Worm (Caenorhabditis elegans) whole organism, early embryonic: ENCODE results near the gene C08F11.12.
"Not testable (repeated sequence)": the region's sequence is repeated elsewhere in the genome, so short reads cannot be mapped to it uniquely, and the experiment has no call there.

ENCODE experiments used
- B0310.2 ChIP-seq: sonication (generic microtip); optimal IDR thresholded peaks from 2 replicates; lab custom pipeline; 2016; ENCODE audit warnings: mild to moderate bottlenecking, missing genetic modification characterization, missing compliant biosample characterization
- F13C5.2 ChIP-seq: sonication (generic microtip); optimal IDR thresholded peaks from 2 replicates; lab custom pipeline; 2017; ENCODE audit warnings: mild to moderate bottlenecking, missing genetic modification characterization, inconsistent platforms, missing compliant biosample characterization
- aly-1 ChIP-seq: sonication (generic microtip); optimal IDR thresholded peaks from 2 replicates; lab custom pipeline; 2016; ENCODE audit warnings: missing genetic modification characterization, missing compliant biosample characterization
- ama-1 ChIP-seq: fragments of 150-350 bp; optimal IDR thresholded peaks from 2 replicates; lab custom pipeline; 2014
- ceh-13 ChIP-seq: fragments of 200-800 bp; sonication (Bioruptor generic); optimal IDR thresholded peaks from 2 replicates; lab custom pipeline; 2018; ENCODE audit warnings: mild to moderate bottlenecking, missing genetic modification characterization, missing compliant biosample characterization
- ceh-36 ChIP-seq: sonication (generic microtip); optimal IDR thresholded peaks from 2 replicates; lab custom pipeline; 2016; ENCODE audit warnings: missing genetic modification characterization, inconsistent platforms, missing compliant biosample characterization
- ets-7 ChIP-seq: sonication (generic microtip); optimal IDR thresholded peaks from 2 replicates; lab custom pipeline; 2016; ENCODE audit warnings: missing genotype, missing genetic modification characterization, missing compliant biosample characterization
- flt-1 ChIP-seq: fragments of 200-800 bp; sonication (Bioruptor generic); IDR thresholded peaks from 2 replicates; pipeline ENCODE4 v1.3.6; 2022; ENCODE audit warnings: missing genetic modification characterization, missing compliant biosample characterization
- hmbx-1 ChIP-seq: sonication (generic microtip); optimal IDR thresholded peaks from 2 replicates; lab custom pipeline; 2016; ENCODE audit warnings: mild to moderate bottlenecking, missing genetic modification characterization, missing compliant biosample characterization
- hmg-4 ChIP-seq: fragments of 200-800 bp; sonication (Bioruptor generic); optimal IDR thresholded peaks from 2 replicates; lab custom pipeline; 2018; ENCODE audit warnings: mild to moderate bottlenecking, missing genetic modification characterization, missing compliant biosample characterization
- hnd-1 ChIP-seq: sonication (generic microtip); optimal IDR thresholded peaks from 2 replicates; lab custom pipeline; 2016; ENCODE audit warnings: missing genetic modification characterization, missing compliant biosample characterization
- pes-1 ChIP-seq: fragments of 200-800 bp; sonication (Bioruptor generic); IDR thresholded peaks from 2 replicates; pipeline ENCODE4 v1.3.6; 2022; ENCODE audit warnings: missing genetic modification reagents, missing genetic modification characterization, missing compliant biosample characterization
- scrt-1 ChIP-seq: fragments of 200-800 bp; sonication (Bioruptor generic); IDR thresholded peaks from 2 replicates; pipeline ENCODE4 v1.3.6; 2022; ENCODE audit warnings: missing genetic modification characterization, missing compliant biosample characterization
- sea-1 ChIP-seq: fragments of 200-800 bp; sonication (Bioruptor generic); conservative IDR thresholded peaks from 2 replicates; pipeline ENCODE4 v1.3.6; 2022; ENCODE audit warnings: missing genetic modification characterization, missing compliant biosample characterization
- tbx-11 ChIP-seq: fragments of 200-800 bp; sonication (Bioruptor generic); IDR thresholded peaks from 2 replicates; pipeline ENCODE4 v1.3.6; 2022; ENCODE audit warnings: missing genetic modification characterization, missing compliant biosample characterization
- tbx-37 ChIP-seq: fragments of 200-800 bp; sonication (Bioruptor generic); conservative IDR thresholded peaks from 2 replicates; pipeline ENCODE4 v1.3.6; 2022; ENCODE audit warnings: missing genetic modification reagents, missing genetic modification characterization, missing compliant biosample characterization
- tra-4 ChIP-seq: sonication (generic microtip); optimal IDR thresholded peaks from 2 replicates; lab custom pipeline; 2017; ENCODE audit warnings: missing genetic modification characterization, missing compliant biosample characterization

The C08F11.12 gene

DNA sequence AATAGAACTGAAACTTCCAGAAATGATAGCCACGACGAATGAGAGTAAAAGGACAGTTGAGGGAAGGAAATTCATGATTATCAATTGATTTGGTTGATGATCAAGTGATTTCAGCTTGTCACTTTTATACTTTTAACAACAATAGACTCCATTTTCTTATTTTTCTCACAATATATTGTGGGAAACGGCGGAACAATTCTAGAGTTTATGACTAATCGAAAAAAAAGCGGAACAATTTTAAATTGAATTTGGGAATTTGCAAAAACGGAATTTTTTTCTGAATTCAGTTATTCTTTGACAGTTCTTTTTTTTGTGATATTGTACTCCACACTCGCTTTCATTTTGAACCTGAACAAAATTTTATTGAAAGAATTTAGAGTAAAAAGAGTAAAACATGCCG, 12.8 kb upstream of the C08F11.12 start, which contains the start of gene Y45F10C.4:
TSS of gene Y45F10C.4 (minus strand) at position 101 of the 400 bp plus-strand sequence.
- TF ChIP-seq ets-7 (tag; lab: Kevin White, UChicago) (no peak), F13C5.2 (tag; lab: Kevin White, UChicago) (no peak), hmbx-1 (tag; lab: Kevin White, UChicago) (no peak), ama-1 (lab: Kevin White, UChicago) (no peak), pes-1 (GFP tag; lab: Robert Waterston, UW) (no peak), tra-4 (tag; lab: Kevin White, UChicago) (no peak), ceh-13 (no peak), flt-1 (GFP tag; lab: Robert Waterston, UW) (no peak), hmg-4 (GFP tag; lab: Kevin White, UChicago) (no peak), tbx-11 (GFP tag; lab: Robert Waterston, UW) (no peak), B0310.2 (tag; lab: Kevin White, UChicago) (no peak), ceh-36 (tag; lab: Kevin White, UChicago) (no peak), scrt-1 (no peak), tbx-37 (GFP tag; lab: Robert Waterston, UW) (no peak), hnd-1 (tag; lab: Kevin White, UChicago) (no peak), aly-1 (tag; lab: Kevin White, UChicago) (no peak), sea-1 (GFP tag; lab: Robert Waterston, UW) (no peak)

DNA sequence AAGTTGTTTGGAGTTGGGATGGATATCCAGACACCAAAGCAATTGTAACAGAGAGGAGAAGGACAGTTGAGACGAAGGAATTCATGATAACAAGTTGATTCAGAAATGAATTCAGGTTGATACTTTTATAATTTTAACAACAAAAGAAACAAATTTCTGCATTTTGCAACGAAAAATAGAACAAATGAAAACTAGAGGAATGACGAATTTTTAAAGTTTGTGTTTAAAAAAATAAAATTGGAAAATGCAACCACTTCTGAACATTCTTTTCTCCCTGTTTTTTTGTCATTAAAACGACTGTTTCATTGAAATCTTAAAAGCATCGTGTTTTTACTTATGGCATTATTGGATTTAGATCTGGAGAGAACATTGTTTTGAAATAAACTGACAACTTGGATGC, 11.3 kb upstream of the C08F11.12 start, which contains the start of gene Y45F10C.2:
TSS of gene Y45F10C.2 (minus strand) at position 101 of the 400 bp plus-strand sequence.
- not testable (repeated sequence) for TF ChIP-seq flt-1 (GFP tag; lab: Robert Waterston, UW); tbx-11 (GFP tag; lab: Robert Waterston, UW); aly-1 (tag; lab: Kevin White, UChicago)

DNA sequence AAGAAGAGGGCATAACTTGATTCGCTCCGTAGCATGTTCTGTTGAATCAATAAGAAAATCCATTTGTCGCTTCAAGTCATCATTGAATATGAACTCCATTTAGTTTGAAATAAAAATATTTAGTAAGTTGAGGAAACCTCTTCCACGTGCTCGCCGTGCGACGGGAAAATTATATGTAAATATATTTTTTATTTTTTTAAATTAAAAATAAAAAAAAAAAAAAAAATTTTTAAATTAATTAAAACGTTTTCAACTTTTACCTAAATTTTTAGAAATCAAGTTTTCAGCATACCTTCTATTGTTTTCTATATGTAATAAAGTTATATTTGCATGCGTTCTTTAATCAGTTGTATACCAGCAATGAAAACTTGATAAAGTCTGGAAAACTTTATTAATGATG, 8.1 kb upstream of the C08F11.12 start, which contains the start of gene Y45F10C.1:
TSS of gene Y45F10C.1 (minus strand) at position 101 of the 400 bp plus-strand sequence.
- TF ChIP-seq hmg-4 (GFP tag; lab: Kevin White, UChicago); ets-7 (tag; lab: Kevin White, UChicago); pes-1 (GFP tag; lab: Robert Waterston, UW): not testable (repeated sequence)

DNA sequence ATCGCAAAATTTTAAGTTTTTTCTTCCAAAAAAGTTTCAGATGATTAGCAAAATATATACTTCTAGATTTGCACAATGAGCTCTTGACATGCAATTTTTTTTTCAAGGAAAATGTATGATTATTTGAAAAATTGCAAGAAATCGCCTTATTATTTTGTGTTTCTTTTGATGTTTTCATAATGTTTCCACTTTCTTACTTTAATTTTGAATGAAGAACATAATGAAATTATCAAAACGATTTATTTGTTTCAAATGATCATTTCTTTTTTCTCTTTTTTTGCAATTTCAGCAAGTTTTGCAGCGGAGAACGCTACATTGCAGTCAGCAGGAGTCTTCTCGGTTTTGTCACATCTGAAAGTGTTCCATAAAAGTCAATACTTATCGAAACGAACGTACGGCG, 712 bp upstream of the C08F11.12 start, which contains the start of gene Y45F10C.6:
TSS of gene Y45F10C.6 (plus strand) at position 301 of the 400 bp plus-strand sequence.
- TF ChIP-seq pes-1 (GFP tag; lab: Robert Waterston, UW); ceh-13; tra-4 (tag; lab: Kevin White, UChicago): not testable (repeated sequence)

DNA sequence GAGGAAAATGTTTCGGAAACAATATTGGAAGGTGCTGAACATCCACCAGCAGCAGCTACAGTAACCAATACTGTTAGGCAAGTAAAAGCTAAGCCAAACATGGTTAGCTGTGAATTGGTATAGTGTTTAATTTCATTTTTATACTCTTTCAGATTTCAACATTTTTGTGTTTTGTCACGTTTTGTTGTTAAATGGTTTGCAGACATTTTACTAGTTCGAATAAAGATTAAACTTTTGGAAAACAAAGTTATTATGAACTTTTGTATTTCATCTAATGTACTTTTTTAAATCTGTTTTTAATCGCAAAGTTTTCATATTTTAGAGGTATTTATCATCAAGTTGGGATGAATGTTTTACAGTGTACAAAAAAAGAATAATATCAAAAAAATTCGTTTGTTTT, 1.1 kb downstream of the C08F11.12 start, which contains the start of gene C08F11.17:
TSS of gene C08F11.17 (minus strand) at position 101 of the 400 bp plus-strand sequence.
- TF ChIP-seq tra-4 (tag; lab: Kevin White, UChicago) (no peak), B0310.2 (tag; lab: Kevin White, UChicago) (no peak), flt-1 (GFP tag; lab: Robert Waterston, UW) (no peak), ceh-13 (no peak), ets-7 (tag; lab: Kevin White, UChicago) (no peak), pes-1 (GFP tag; lab: Robert Waterston, UW) (no peak), sea-1 (GFP tag; lab: Robert Waterston, UW) (no peak)

DNA sequence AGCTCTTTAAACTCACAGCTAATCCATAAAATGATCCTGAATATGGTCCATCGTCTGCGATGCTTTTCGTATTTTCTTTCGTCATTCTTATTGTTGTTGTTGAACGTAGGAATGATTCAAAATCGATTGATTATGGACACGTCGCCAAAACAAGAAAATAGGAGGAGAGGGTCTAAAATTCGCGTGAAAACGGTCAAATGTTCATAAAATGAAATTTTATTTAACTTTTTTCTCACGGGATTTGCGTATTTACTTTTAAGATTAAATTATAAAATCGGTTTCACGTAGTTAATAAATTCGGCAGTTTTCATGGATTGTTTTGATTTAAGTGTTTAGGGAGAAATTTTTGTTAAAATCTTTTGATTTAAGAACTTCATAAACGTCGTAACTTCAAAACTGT, 2.2 kb downstream of the C08F11.12 start, which contains the start of gene C08F11.10:
TSS of gene C08F11.10 (minus strand) at position 101 of the 400 bp plus-strand sequence.
- TF ChIP-seq tbx-11 (GFP tag; lab: Robert Waterston, UW) (no peak), hmg-4 (GFP tag; lab: Kevin White, UChicago) (no peak), ama-1 (lab: Kevin White, UChicago) (no peak), aly-1 (tag; lab: Kevin White, UChicago) (no peak), ceh-36 (tag; lab: Kevin White, UChicago) (no peak), hnd-1 (tag; lab: Kevin White, UChicago) (no peak), pes-1 (GFP tag; lab: Robert Waterston, UW) (no peak), scrt-1 (no peak), F13C5.2 (tag; lab: Kevin White, UChicago) (no peak), ets-7 (tag; lab: Kevin White, UChicago) (no peak), flt-1 (GFP tag; lab: Robert Waterston, UW) (no peak), ceh-13 (no peak), tbx-37 (GFP tag; lab: Robert Waterston, UW) (no peak), B0310.2 (tag; lab: Kevin White, UChicago) (no peak), sea-1 (GFP tag; lab: Robert Waterston, UW) (no peak), tra-4 (tag; lab: Kevin White, UChicago) (no peak)

DNA sequence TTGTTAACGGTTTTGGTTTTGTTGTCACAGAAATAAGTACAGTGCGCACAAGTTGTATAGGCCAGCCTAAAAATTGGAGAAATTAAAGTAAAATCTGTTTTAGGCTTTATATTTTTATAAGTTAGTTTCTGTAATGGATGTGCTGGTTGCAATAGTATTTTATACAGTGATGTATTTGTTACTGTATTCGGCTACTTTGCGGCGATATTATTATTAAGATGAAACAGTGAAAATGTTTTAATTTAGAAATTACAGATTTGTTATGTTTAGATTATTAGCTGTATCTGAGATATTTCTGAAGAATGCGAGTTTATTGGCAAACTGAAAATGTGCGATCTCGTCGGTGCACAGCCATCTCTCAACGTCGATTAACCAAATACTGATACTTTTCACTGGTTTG, 3.8 kb downstream of the C08F11.12 start, which contains the start of gene ule-4:
TSS of gene ule-4 (minus strand) at position 101 of the 400 bp plus-strand sequence.
- no peak for TF ChIP-seq pes-1 (GFP tag; lab: Robert Waterston, UW)
- no peak for TF ChIP-seq ceh-13
- no peak for TF ChIP-seq ceh-36 (tag; lab: Kevin White, UChicago)
- TF ChIP-seq flt-1 (GFP tag; lab: Robert Waterston, UW), result no peak

DNA sequence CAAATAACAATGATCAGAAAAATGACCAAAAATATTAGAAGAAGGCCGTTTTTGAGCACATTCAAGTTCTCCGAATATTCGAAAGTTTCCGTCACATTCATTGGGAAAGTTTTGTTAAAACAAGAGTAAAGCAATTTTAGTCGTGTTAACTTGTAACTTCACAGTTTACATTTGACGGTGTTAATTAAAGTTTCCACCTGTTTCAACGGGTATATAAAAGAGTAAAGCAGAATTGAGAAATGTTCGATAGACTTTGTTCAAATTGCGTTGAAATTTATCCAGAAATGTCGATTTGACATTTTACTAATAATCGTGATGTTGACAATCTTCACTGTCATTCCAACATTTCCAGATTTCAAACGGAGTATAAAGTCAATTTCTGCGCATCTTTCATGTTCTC, 5.5 kb downstream of the C08F11.12 start, which contains the start of gene srz-29:
TSS of gene srz-29 (minus strand) at position 101 of the 400 bp plus-strand sequence.
- TF ChIP-seq ceh-13 (no peak), hnd-1 (tag; lab: Kevin White, UChicago) (no peak), B0310.2 (tag; lab: Kevin White, UChicago) (no peak), ama-1 (lab: Kevin White, UChicago) (no peak), ets-7 (tag; lab: Kevin White, UChicago) (no peak), tbx-11 (GFP tag; lab: Robert Waterston, UW) (no peak), hmg-4 (GFP tag; lab: Kevin White, UChicago) (no peak), pes-1 (GFP tag; lab: Robert Waterston, UW) (no peak), F13C5.2 (tag; lab: Kevin White, UChicago) (no peak), hmbx-1 (tag; lab: Kevin White, UChicago) (no peak), tra-4 (tag; lab: Kevin White, UChicago) (no peak), scrt-1 (no peak)
